Worm (Caenorhabditis elegans) whole organism, L4 larva: Measurements from ENCODE around the gene ncx-10.

Experiments
- daf-8 ChIP-seq: fragments of 200-800 bp; sonication (Bioruptor generic); IDR thresholded peaks from 2 replicates; pipeline ENCODE4 v1.3.6; 2022; ENCODE audit warnings: missing genetic modification characterization, missing compliant biosample characterization
- hif-1 ChIP-seq, 2 experiments: sonication (generic microtip); optimal IDR thresholded peaks; 2 replicates each; lab custom pipeline; 2016 to 2017; ENCODE audit warnings: missing compliant biosample characterization in 2 of 2, missing genetic modification characterization in 2 of 2, missing genetic modification reagents in 2 of 2, missing genotype in 2 of 2, mild to moderate bottlenecking in 1 of 2
- lin-29 ChIP-seq: fragments of 200-800 bp; sonication (Bioruptor generic); IDR thresholded peaks from 2 replicates; pipeline ENCODE4 v1.3.6; 2022; ENCODE audit warnings: missing genetic modification reagents, missing genetic modification characterization, missing compliant biosample characterization
- nhr-111 ChIP-seq: fragments of 200-800 bp; sonication (Bioruptor generic); optimal IDR thresholded peaks from 2 replicates; lab custom pipeline; 2018; ENCODE audit warnings: mild to moderate bottlenecking, missing genetic modification characterization, missing compliant biosample characterization
- nhr-41 ChIP-seq: fragments of 200-800 bp; sonication (Bioruptor generic); IDR thresholded peaks from 2 replicates; pipeline ENCODE4 v1.3.6; 2022; ENCODE audit warnings: missing genetic modification reagents, missing genetic modification characterization, missing compliant biosample characterization
- nhr-76 ChIP-seq: fragments of 150-350 bp; optimal IDR thresholded peaks from 2 replicates; lab custom pipeline; 2014; ENCODE audit warnings: missing biosample characterization, missing genetic modification characterization
- skn-1 ChIP-seq: fragments of 150-350 bp; optimal IDR thresholded peaks from 2 replicates; lab custom pipeline; 2014; ENCODE audit warnings: missing biosample characterization, missing genetic modification characterization
- spr-1 ChIP-seq: sonication (generic microtip); optimal IDR thresholded peaks from 2 replicates; lab custom pipeline; 2016; ENCODE audit warnings: mild to moderate bottlenecking, missing genetic modification characterization, missing compliant biosample characterization

- TF ChIP-seq nhr-41 (GFP tag; lab: Robert Waterston, UW) (no peak), spr-1 (tag; lab: Kevin White, UChicago) (no peak), nhr-76 (no peak), skn-1 (tag; lab: Kevin White, UChicago) (no peak), lin-29 (GFP tag; lab: Robert Waterston, UW) (no peak), daf-8 (GFP tag; lab: Robert Waterston, UW) (no peak), hif-1 (tag; optimal IDR thresholded peaks at IDR 0.05; lab: Kevin White, UChicago) (no peak), nhr-111 (GFP tag; lab: Kevin White, UChicago) (no peak)
These were observed 22.3 kb upstream of the ncx-10 start, which contains the start of gene F26D11.12 for ce11 chrV:7955168-7955567.
